Fruit fly (Drosophila melanogaster): ENCODE results near the gene CG16972.
A peak's percentile ranks its signal among the peaks of the same experiment; 100 is the strongest.

CG16972 gene

dm6 chr2L:13245855-13246645, 43.0 kb upstream of the CG16972 start, which contains the start of gene CG16820 (continued):
- TF ChIP-seq svp (GFP tag) (no peak), eg (GFP tag; IDR thresholded peaks at IDR 0.05) (peak; percentile 76; the same call in 2 of the 3 replicates), Hr38 (GFP tag; optimal IDR thresholded peaks at IDR 0.05) (no peak), CG3919 (GFP tag; optimal IDR thresholded peaks at IDR 0.05) (no peak), Ets96B (tag; optimal IDR thresholded peaks at IDR 0.05) (no peak), Sox15 (GFP tag; optimal IDR thresholded peaks at IDR 0.05) (no peak), pdm3 (GFP tag; optimal IDR thresholded peaks at IDR 0.05) (no peak), CG6163 (GFP tag; IDR thresholded peaks at IDR 0.05) (0 out of 3 replicates have a peak, but pooled peaks have one; percentile 50), spab (GFP tag; optimal IDR thresholded peaks at IDR 0.05) (no peak), CG6854 (GFP tag; optimal IDR thresholded peaks at IDR 0.05) (no peak), dac (GFP tag; optimal IDR thresholded peaks at IDR 0.05) (peak; percentile 15), Smox (GFP tag; optimal IDR thresholded peaks at IDR 0.05) (no peak), Gug (GFP tag; IDR thresholded peaks at IDR 0.05) (no peak), fkh (GFP tag; optimal IDR thresholded peaks at IDR 0.05) (no peak), Eip93F (GFP tag; optimal IDR thresholded peaks at IDR 0.05) (no peak), CG34406 (GFP tag; optimal IDR thresholded peaks at IDR 0.05) (no peak), CG3032 (tag; optimal IDR thresholded peaks at IDR 0.05) (no peak), salr (GFP tag; optimal IDR thresholded peaks at IDR 0.05) (no peak), CG11762 (GFP tag; optimal IDR thresholded peaks at IDR 0.05; ENCODE audit: insufficient read depth) (no peak), CG15336 (GFP tag; IDR thresholded peaks at IDR 0.05) (peak; percentile 80), CG9139 (GFP tag; optimal IDR thresholded peaks at IDR 0.05) (no peak), topi (GFP tag; optimal IDR thresholded peaks at IDR 0.05) (no peak), ss (GFP tag; optimal IDR thresholded peaks at IDR 0.05) (no peak)

DNA sequence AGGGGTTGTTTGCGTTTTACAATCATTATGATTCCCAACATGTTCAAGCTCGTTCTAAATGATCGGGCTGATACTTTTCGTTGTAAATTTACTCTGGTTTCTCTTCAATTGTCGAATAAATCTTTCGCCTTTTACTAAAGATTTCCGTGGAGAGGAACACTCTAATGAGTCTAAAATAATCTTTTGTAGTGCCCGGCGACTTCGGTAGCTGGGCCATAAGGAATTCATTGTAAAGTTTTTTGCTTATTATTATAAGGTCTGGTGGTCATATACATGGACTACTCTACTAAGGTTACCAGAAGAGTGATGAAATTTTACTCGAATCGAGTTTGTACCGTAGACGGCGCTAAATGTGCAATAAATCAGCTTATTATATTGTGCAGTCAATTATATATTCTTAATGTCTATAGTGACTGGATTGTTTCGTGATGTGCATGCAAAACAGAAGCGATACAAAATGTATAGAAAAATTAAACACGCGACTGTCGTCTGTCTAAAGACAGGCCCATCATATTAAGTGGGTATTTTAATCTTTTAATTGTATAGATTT, 41.7 kb upstream of the CG16972 start:
- TF ChIP-seq svp (GFP tag) (peak; percentile 17), dac (GFP tag; optimal IDR thresholded peaks at IDR 0.05) (no peak)

dm6 chr2L:13239689-13240088, 36.6 kb upstream of the CG16972 start, which contains the start of gene Jhbp13:
Jhbp13 (plus strand) TSS chr2L:13239989.
- TF ChIP-seq Lpt (GFP tag; optimal IDR thresholded peaks at IDR 0.05) (no peak), Hr38 (GFP tag; optimal IDR thresholded peaks at IDR 0.05) (no peak), Met (GFP tag; optimal IDR thresholded peaks at IDR 0.05) (no peak), Eip75B (GFP tag; optimal IDR thresholded peaks at IDR 0.05) (no peak), topi (GFP tag; optimal IDR thresholded peaks at IDR 0.05) (no peak), Blimp-1 (GFP tag; optimal IDR thresholded peaks at IDR 0.05) (no peak), esn (GFP tag; optimal IDR thresholded peaks at IDR 0.05) (no peak), fd59A (GFP tag; optimal IDR thresholded peaks at IDR 0.05) (no peak), CG8319 (GFP tag; optimal IDR thresholded peaks at IDR 0.05) (no peak), Ets96B (tag; optimal IDR thresholded peaks at IDR 0.05) (no peak), pdm3 (GFP tag; optimal IDR thresholded peaks at IDR 0.05) (no peak)

DNA sequence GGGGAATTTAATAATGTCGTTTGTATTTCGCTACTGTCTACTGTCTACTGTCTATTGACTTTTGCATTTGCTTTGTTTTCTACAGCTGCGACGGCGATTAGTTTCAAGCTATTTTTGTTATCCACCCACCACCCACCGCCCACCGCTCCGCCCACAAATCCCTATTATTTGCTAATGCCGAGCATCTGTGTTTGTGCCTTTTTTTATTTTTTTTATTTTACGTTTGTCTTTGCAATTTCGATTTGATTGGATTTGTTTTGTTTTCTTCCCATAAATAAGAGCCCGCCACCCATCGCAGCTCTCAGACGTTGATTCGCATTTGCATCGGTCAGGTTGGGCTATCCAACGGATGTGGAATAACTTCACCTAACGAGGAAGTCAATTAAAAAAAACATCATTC, 33.1 kb upstream of the CG16972 start, which contains the start of gene Jhbp14:
Jhbp14 (plus strand) TSS at position 301 of the 400 bp plus-strand sequence.
- TF ChIP-seq CG6163 (GFP tag; IDR thresholded peaks at IDR 0.05) (no peak), Ets96B (tag; optimal IDR thresholded peaks at IDR 0.05) (no peak), CG6854 (GFP tag; optimal IDR thresholded peaks at IDR 0.05) (no peak), CG6792 (GFP tag; optimal IDR thresholded peaks at IDR 0.05) (no peak)

Data from whole organism, prepupa.